Fruit fly (Drosophila melanogaster): ENCODE measurements around the gene CG13786.
A peak's percentile ranks its signal among the peaks of the same experiment; 100 is the strongest.

The CG13786 gene

DNA sequence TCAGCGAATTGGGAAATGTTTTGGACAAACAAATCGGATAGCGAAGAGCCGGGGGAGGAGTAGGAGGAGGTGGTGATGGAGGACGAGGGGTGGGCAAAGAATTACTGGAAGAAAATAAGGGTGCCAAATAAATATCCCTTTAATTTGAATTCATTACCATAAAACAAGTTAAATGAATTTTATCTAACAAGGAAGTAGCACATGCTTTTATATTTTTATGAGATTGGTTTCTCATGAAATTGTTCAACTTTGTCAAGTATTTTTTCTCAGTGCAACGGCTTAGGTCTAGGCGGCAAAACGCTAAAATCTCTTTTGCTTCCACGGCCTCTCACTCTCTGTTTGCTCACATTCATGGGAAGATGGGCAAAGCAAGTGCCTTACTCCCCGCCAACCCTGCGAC lies 39.2 kb upstream of the CG13786 start (continued):
- no peak for TF ChIP-seq CG6791 (GFP tag; IDR thresholded peaks at IDR 0.05; ENCODE audit: partially characterized antibody)
- TF ChIP-seq crc (GFP tag; optimal IDR thresholded peaks at IDR 0.05), result no peak
- peak in 1 of 2 experiments; percentile 60 for TF ChIP-seq chif (GFP tag; optimal IDR thresholded peaks at IDR 0.05)
- peak; percentile 2 for TF ChIP-seq CG10209 (GFP tag; optimal IDR thresholded peaks at IDR 0.05)
- peak; percentile 27 for TF ChIP-seq Ssrp (tag; optimal IDR thresholded peaks at IDR 0.05)
- TF ChIP-seq lilli (GFP tag; optimal IDR thresholded peaks at IDR 0.05), result no peak
- TF ChIP-seq mam (GFP tag; optimal IDR thresholded peaks at IDR 0.05), result no peak
- peak; percentile 28; the same call in 1 of the 2 replicates for TF ChIP-seq ara (GFP tag; IDR thresholded peaks at IDR 0.05)
- peak; percentile 6 for TF ChIP-seq tin (GFP tag; optimal IDR thresholded peaks at IDR 0.05)
- TF ChIP-seq CG11695 (GFP tag; IDR thresholded peaks at IDR 0.05), result 0 out of 3 replicates have a peak, but pooled peaks have one; percentile 8
- no peak for TF ChIP-seq ap (GFP tag; IDR thresholded peaks at IDR 0.05)
- peak; percentile 8; the same call in 1 of the 3 replicates for TF ChIP-seq Optix (GFP tag; IDR thresholded peaks at IDR 0.05)
- no peak for TF ChIP-seq pb (GFP tag; optimal IDR thresholded peaks at IDR 0.05)
- peak; percentile 35; the same call in 1 of the 2 replicates for TF ChIP-seq ranshi (GFP tag; IDR thresholded peaks at IDR 0.05)

DNA sequence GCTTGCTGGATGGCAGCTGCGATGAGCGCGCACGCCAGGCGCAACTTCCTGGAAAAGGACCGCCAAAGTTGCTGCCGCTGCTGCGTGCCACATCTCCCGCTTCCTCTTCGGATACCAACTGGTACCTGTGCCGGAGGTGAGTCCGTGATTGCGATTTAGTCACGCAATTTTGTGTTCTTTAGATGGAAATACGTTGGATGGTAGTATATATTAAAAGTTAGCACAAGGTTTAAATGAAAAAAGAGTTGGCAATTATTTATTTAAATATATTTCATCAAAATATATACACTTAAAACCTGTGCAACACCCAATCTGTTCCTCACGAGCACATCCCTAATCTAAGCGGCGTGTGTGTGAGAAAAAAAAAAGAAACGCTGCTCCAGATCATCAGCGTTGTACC lies 37.8 kb upstream of the CG13786 start:
- 0 out of 3 replicates have a peak, but pooled peaks have one; percentile 29 for TF ChIP-seq row (GFP tag; IDR thresholded peaks at IDR 0.05)
- 0 out of 3 replicates have a peak, but pooled peaks have one; percentile 40 for TF ChIP-seq CG16813 (GFP tag; IDR thresholded peaks at IDR 0.05; ENCODE audit: partially characterized antibody)
- no peak for TF ChIP-seq chinmo (GFP tag; IDR thresholded peaks at IDR 0.05; ENCODE audit: partially characterized antibody)
- TF ChIP-seq Usf (GFP tag; optimal IDR thresholded peaks at IDR 0.05), result no peak
- peak; percentile 66 for TF ChIP-seq Dll (GFP tag; IDR thresholded peaks at IDR 0.05; ENCODE audit: partially characterized antibody)
- TF ChIP-seq trh (GFP tag; optimal IDR thresholded peaks at IDR 0.05), result no peak
- TF ChIP-seq dmrt11E (tag; optimal IDR thresholded peaks at IDR 0.05), result peak; percentile 7
- peak; percentile 32 for TF ChIP-seq Med (GFP tag)
- TF ChIP-seq BEAF-32 (GFP tag; optimal IDR thresholded peaks at IDR 0.05), result peak; percentile 38
- TF ChIP-seq cas (GFP tag; IDR thresholded peaks at IDR 0.05), result no peak
- 0 out of 2 replicates have a peak, but pooled peaks have one; percentile 21 for TF ChIP-seq CG4360 (GFP tag; IDR thresholded peaks at IDR 0.05)
- peak; percentile 23 for TF ChIP-seq CG9727 (GFP tag; optimal IDR thresholded peaks at IDR 0.05)
- TF ChIP-seq zfh1 (GFP tag; IDR thresholded peaks at IDR 0.05), result 0 out of 3 replicates have a peak, but pooled peaks have one; percentile 22
- 0 out of 3 replicates have a peak, but pooled peaks have one; percentile 33 for TF ChIP-seq Mrtf (GFP tag; IDR thresholded peaks at IDR 0.05)
- TF ChIP-seq amos (GFP tag; IDR thresholded peaks at IDR 0.05; ENCODE audit: partially characterized antibody), result peak; percentile 18; the same call in 1 of the 2 replicates
- TF ChIP-seq pros (GFP tag; optimal IDR thresholded peaks at IDR 0.05), result no peak
- TF ChIP-seq CG2129 (GFP tag; IDR thresholded peaks at IDR 0.05; ENCODE audit: partially characterized antibody), result 0 out of 2 replicates have a peak, but pooled peaks have one; percentile 37
- 0 out of 2 replicates have a peak, but pooled peaks have one; percentile 41 for TF ChIP-seq Scr (GFP tag; IDR thresholded peaks at IDR 0.05; ENCODE audit: partially characterized antibody)

- TF ChIP-seq CG12659 (GFP tag; optimal IDR thresholded peaks at IDR 0.05) (no peak), Sry-β (GFP tag; optimal IDR thresholded peaks at IDR 0.05) (peak; percentile 37), CG9797 (GFP tag; optimal IDR thresholded peaks at IDR 0.05) (no peak), Lhr (GFP tag; optimal IDR thresholded peaks at IDR 0.05) (no peak), CG10565 (GFP tag; optimal IDR thresholded peaks at IDR 0.05) (no peak), Rx (GFP tag; IDR thresholded peaks at IDR 0.05) (no peak), CG4328 (GFP tag; optimal IDR thresholded peaks at IDR 0.05) (no peak), CG4360 (GFP tag; IDR thresholded peaks at IDR 0.05) (peak; percentile 81), Kr (GFP tag; optimal IDR thresholded peaks at IDR 0.05) (no peak), tin (GFP tag; optimal IDR thresholded peaks at IDR 0.05) (no peak), eyg (GFP tag; optimal IDR thresholded peaks at IDR 0.05) (no peak), Awh (GFP tag; IDR thresholded peaks at IDR 0.05) (no peak), Ets65A (GFP tag) (peak; percentile 47), Hr78 (GFP tag; optimal IDR thresholded peaks at IDR 0.05) (no peak), crc (GFP tag; optimal IDR thresholded peaks at IDR 0.05) (no peak), CG3847 (GFP tag; IDR thresholded peaks at IDR 0.05) (no peak), CG1832 (GFP tag; optimal IDR thresholded peaks at IDR 0.05) (no peak), Gsc (GFP tag; IDR thresholded peaks at IDR 0.05) (no peak), Gug (GFP tag; IDR thresholded peaks at IDR 0.05) (no peak)
These were observed 37.1 kb upstream of the CG13786 start for dm6 chr2L:7289880-7290279.
